Worm (Caenorhabditis elegans) whole organism, mixed stage, embryonic: ENCODE results near the gene zig-2.

ENCODE experiments used
- M03D4.4 ChIP-seq: sonication (generic microtip); optimal IDR thresholded peaks from 2 replicates; lab custom pipeline; 2017; ENCODE audit warnings: mild to moderate bottlenecking, missing genetic modification characterization, missing compliant biosample characterization
- bed-3 ChIP-seq: fragments of 200-800 bp; sonication (Bioruptor generic); optimal IDR thresholded peaks from 3 replicates; lab custom pipeline; 2018; ENCODE audit warnings: mild to moderate bottlenecking, missing genetic modification characterization, moderate library complexity, missing compliant biosample characterization
- ceh-39 ChIP-seq: fragments of 150-350 bp; optimal IDR thresholded peaks from 2 replicates; lab custom pipeline; 2014; ENCODE audit warnings: missing biosample characterization, missing genetic modification characterization
- ceh-43 ChIP-seq: fragments of 200-800 bp; sonication (Bioruptor generic); optimal IDR thresholded peaks from 2 replicates; lab custom pipeline; 2018; ENCODE audit warnings: mild to moderate bottlenecking, missing genetic modification characterization, moderate library complexity, missing compliant biosample characterization
- ceh-83 ChIP-seq: fragments of 200-800 bp; sonication (Bioruptor generic); optimal IDR thresholded peaks from 2 replicates; lab custom pipeline; 2018; ENCODE audit warnings: mild to moderate bottlenecking, missing genetic modification characterization, missing compliant biosample characterization
- cnd-1 ChIP-seq: fragments of 200-800 bp; sonication (Bioruptor generic); optimal IDR thresholded peaks from 2 replicates; lab custom pipeline; 2018; ENCODE audit warnings: mild to moderate bottlenecking, missing genetic modification characterization, missing compliant biosample characterization
- drap-1 ChIP-seq: fragments of 200-800 bp; sonication (Bioruptor generic); optimal IDR thresholded peaks from 3 replicates; lab custom pipeline; 2018; ENCODE audit warnings: mild to moderate bottlenecking, missing genetic modification characterization, missing compliant biosample characterization
- elt-1 ChIP-seq: sonication (generic microtip); optimal IDR thresholded peaks from 2 replicates; lab custom pipeline; 2017; ENCODE audit warnings: missing genetic modification characterization, mild to moderate bottlenecking, missing compliant biosample characterization, antibody characterized with exemption, moderate library complexity, borderline replicate concordance; ENCODE audit not compliant: insufficient read depth
- elt-3 ChIP-seq: fragments of 150-350 bp; optimal IDR thresholded peaks from 2 replicates; lab custom pipeline; 2014; ENCODE audit warnings: missing biosample characterization, missing genetic modification characterization
- flh-1 ChIP-seq: fragments of 200-800 bp; sonication (Bioruptor generic); optimal IDR thresholded peaks from 2 replicates; lab custom pipeline; 2018; ENCODE audit warnings: mild to moderate bottlenecking, missing genetic modification characterization, moderate library complexity, missing compliant biosample characterization
- ham-2 ChIP-seq: fragments of 200-800 bp; sonication (Bioruptor generic); optimal IDR thresholded peaks from 2 replicates; lab custom pipeline; 2018; ENCODE audit warnings: mild to moderate bottlenecking, missing genetic modification characterization, missing compliant biosample characterization
- hlh-1 ChIP-seq: fragments of 150-350 bp; optimal IDR thresholded peaks from 2 replicates; lab custom pipeline; 2014; ENCODE audit warnings: missing biosample characterization, missing genetic modification reagents, missing genetic modification characterization
- lin-13 ChIP-seq: fragments of 150-350 bp; optimal IDR thresholded peaks from 2 replicates; lab custom pipeline; 2014; ENCODE audit warnings: missing biosample characterization, missing genetic modification characterization
- lin-32 ChIP-seq: fragments of 200-800 bp; sonication (Bioruptor generic); optimal IDR thresholded peaks from 2 replicates; lab custom pipeline; 2018; ENCODE audit warnings: mild to moderate bottlenecking, missing genetic modification characterization, missing compliant biosample characterization
- lsy-2 ChIP-seq: fragments of 150-350 bp; optimal IDR thresholded peaks from 2 replicates; lab custom pipeline; 2014; ENCODE audit warnings: missing biosample characterization, missing genetic modification characterization
- mab-5 ChIP-seq: fragments of 150-350 bp; optimal IDR thresholded peaks from 2 replicates; lab custom pipeline; 2014; ENCODE audit warnings: missing biosample characterization, missing genetic modification characterization
- mep-1 ChIP-seq: fragments of 150-350 bp; optimal IDR thresholded peaks from 2 replicates; lab custom pipeline; 2017; ENCODE audit warnings: missing biosample characterization, missing genetic modification reagents, missing genetic modification characterization, inconsistent platforms
- mls-2 ChIP-seq: sonication (generic microtip); optimal IDR thresholded peaks from 2 replicates; lab custom pipeline; 2016; ENCODE audit warnings: mild to moderate bottlenecking, missing genetic modification characterization, moderate library complexity, missing compliant biosample characterization
- nhr-12 ChIP-seq: fragments of 150-350 bp; optimal IDR thresholded peaks from 2 replicates; lab custom pipeline; 2014; ENCODE audit warnings: missing biosample characterization, missing genetic modification characterization
- nhr-2 ChIP-seq: fragments of 150-350 bp; optimal IDR thresholded peaks from 2 replicates; lab custom pipeline; 2014; ENCODE audit warnings: missing biosample characterization, missing genetic modification characterization
- nhr-237 ChIP-seq: fragments of 150-350 bp; optimal IDR thresholded peaks from 2 replicates; lab custom pipeline; 2014; ENCODE audit warnings: missing biosample characterization, missing genetic modification characterization
- nhr-28 ChIP-seq: fragments of 150-350 bp; optimal IDR thresholded peaks from 2 replicates; lab custom pipeline; 2014; ENCODE audit warnings: missing biosample characterization, missing genetic modification characterization
- nhr-76 ChIP-seq: sonication (generic microtip); optimal IDR thresholded peaks from 2 replicates; lab custom pipeline; 2017; ENCODE audit warnings: missing biosample characterization, missing genetic modification characterization
- pha-4 ChIP-seq: fragments of 150-350 bp; optimal IDR thresholded peaks from 2 replicates; lab custom pipeline; 2018; ENCODE audit warnings: missing biosample characterization, missing genetic modification reagents, missing genetic modification characterization
- sem-2 ChIP-seq: fragments of 200-800 bp; sonication (Bioruptor generic); optimal IDR thresholded peaks from 2 replicates; lab custom pipeline; 2018; ENCODE audit warnings: mild to moderate bottlenecking, missing genetic modification characterization, missing compliant biosample characterization
- snpc-4 ChIP-seq: fragments of 150-350 bp; optimal IDR thresholded peaks from 2 replicates; lab custom pipeline; 2014; ENCODE audit warnings: missing biosample characterization, missing genetic modification characterization
- sptf-1 ChIP-seq: sonication (generic microtip); optimal IDR thresholded peaks from 2 replicates; lab custom pipeline; 2017; ENCODE audit warnings: mild to moderate bottlenecking, missing genetic modification characterization, moderate library complexity, missing compliant biosample characterization
- tbx-8 ChIP-seq: fragments of 200-800 bp; sonication (Bioruptor generic); optimal IDR thresholded peaks from 2 replicates; lab custom pipeline; 2018; ENCODE audit warnings: mild to moderate bottlenecking, missing genetic modification characterization, moderate library complexity, missing compliant biosample characterization
- unc-120 ChIP-seq: sonication (generic microtip); optimal IDR thresholded peaks from 2 replicates; lab custom pipeline; 2017; ENCODE audit warnings: missing genetic modification characterization, missing compliant biosample characterization; ENCODE audit not compliant: poor library complexity, severe bottlenecking
- unc-39 ChIP-seq: fragments of 150-350 bp; optimal IDR thresholded peaks from 2 replicates; lab custom pipeline; 2014; ENCODE audit warnings: missing biosample characterization, missing genetic modification characterization
- unc-62 ChIP-seq: fragments of 150-350 bp; optimal IDR thresholded peaks from 2 replicates; lab custom pipeline; 2014; ENCODE audit warnings: missing biosample characterization, missing genetic modification reagents, missing genetic modification characterization
- ztf-11 ChIP-seq: fragments of 150-350 bp; optimal IDR thresholded peaks from 2 replicates; lab custom pipeline; 2014; ENCODE audit warnings: missing biosample characterization, missing genetic modification characterization

The zig-2 gene

ce11 chrX:12358957-12359356 is 17.7 kb upstream of the zig-2 start, which contains the start of gene nspc-14:
TSS of gene nspc-14 (minus strand) at chrX:12359057.
- TF ChIP-seq tbx-8 (GFP tag; lab: Kevin White, UChicago) (no peak), M03D4.4 (tag; lab: Kevin White, UChicago) (no peak), ham-2 (no peak), drap-1 (GFP tag; lab: Kevin White, UChicago) (no peak), ceh-39 (tag; lab: Kevin White, UChicago) (no peak), lsy-2 (tag; lab: Kevin White, UChicago) (no peak), unc-62 (GFP tag; lab: Kevin White, UChicago) (no peak), mep-1 (tag; lab: Kevin White, UChicago) (no peak), bed-3 (no peak), nhr-12 (tag; lab: Kevin White, UChicago) (no peak), cnd-1 (no peak), snpc-4 (tag; lab: Kevin White, UChicago) (no peak), ceh-43 (GFP tag; lab: Kevin White, UChicago) (no peak), ceh-83 (GFP tag; lab: Kevin White, UChicago) (no peak), elt-1 (tag; lab: Kevin White, UChicago) (no peak), lin-13 (no peak), nhr-28 (no peak), mab-5 (no peak), ztf-11 (tag; lab: Kevin White, UChicago) (no peak)
- TF ChIP-seq, all 35 proteins: peak for 0

DNA sequence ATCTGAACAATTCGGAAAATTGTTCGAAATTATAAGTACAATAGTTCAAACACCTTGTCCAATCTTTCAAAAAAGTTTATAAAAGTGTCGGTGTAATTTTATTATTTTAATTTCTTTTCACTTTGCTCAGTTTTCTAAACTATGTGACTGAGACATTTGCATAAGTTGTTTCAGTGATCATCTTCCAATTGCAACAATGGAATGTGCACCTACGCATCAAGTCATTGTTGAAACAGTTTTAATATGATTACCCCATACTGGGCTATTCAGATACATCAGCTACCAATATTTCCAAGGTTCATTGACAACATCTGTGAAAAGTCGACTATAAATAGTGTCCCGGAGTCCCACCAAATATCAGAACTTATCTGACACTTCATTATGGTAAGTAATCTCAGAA is 15.9 kb upstream of the zig-2 start, which contains the start of gene nspc-13:
nspc-13 (plus strand) TSS at position 301 of the 400 bp plus-strand sequence.
- TF ChIP-seq nhr-237 (no peak), elt-1 (tag; lab: Kevin White, UChicago) (no peak), mep-1 (tag; lab: Kevin White, UChicago) (no peak), nhr-76 (tag; lab: Kevin White, UChicago) (no peak), unc-62 (GFP tag; lab: Kevin White, UChicago) (no peak), pha-4 (tag; lab: Kevin White, UChicago) (no peak), drap-1 (GFP tag; lab: Kevin White, UChicago) (no peak), sptf-1 (no peak), M03D4.4 (tag; lab: Kevin White, UChicago) (no peak), ztf-11 (tag; lab: Kevin White, UChicago) (no peak), nhr-28 (no peak), ham-2 (no peak), sem-2 (GFP tag; lab: Kevin White, UChicago) (no peak)

DNA sequence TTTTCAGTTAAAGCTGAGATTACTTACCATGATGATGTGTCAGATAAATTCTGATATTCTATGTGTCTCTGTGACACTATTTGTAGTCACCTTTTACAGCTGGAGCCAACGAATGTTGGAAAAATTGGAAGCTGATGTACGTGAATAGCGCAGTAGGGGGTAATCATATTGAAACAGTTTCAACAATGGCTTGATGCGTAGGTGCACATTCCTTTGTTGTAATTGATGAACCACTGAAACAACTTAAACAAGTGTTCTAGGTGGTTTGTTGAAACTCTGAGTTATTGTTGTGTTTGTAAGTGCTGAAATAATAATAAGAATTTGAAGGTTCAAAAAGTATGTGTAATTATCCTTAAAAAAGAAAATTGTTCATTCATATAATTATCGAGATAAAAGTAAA is 15.3 kb upstream of the zig-2 start, which contains the start of gene nspc-12:
nspc-12 (minus strand) TSS at position 101 of the 400 bp plus-strand sequence.
- TF ChIP-seq flh-1 (GFP tag; lab: Kevin White, UChicago) (no peak), cnd-1 (no peak), pha-4 (tag; lab: Kevin White, UChicago) (no peak), lin-32 (no peak), hlh-1 (tag; lab: Kevin White, UChicago) (no peak), nhr-76 (tag; lab: Kevin White, UChicago) (no peak), ham-2 (no peak), unc-39 (tag; lab: Kevin White, UChicago) (no peak), unc-62 (GFP tag; lab: Kevin White, UChicago) (no peak), mls-2 (tag; lab: Kevin White, UChicago) (no peak), mab-5 (no peak), mep-1 (tag; lab: Kevin White, UChicago) (no peak), elt-3 (tag; lab: Kevin White, UChicago) (no peak), sptf-1 (no peak), ceh-39 (tag; lab: Kevin White, UChicago) (no peak), ceh-43 (GFP tag; lab: Kevin White, UChicago) (no peak), nhr-237 (no peak), lin-13 (no peak)

DNA sequence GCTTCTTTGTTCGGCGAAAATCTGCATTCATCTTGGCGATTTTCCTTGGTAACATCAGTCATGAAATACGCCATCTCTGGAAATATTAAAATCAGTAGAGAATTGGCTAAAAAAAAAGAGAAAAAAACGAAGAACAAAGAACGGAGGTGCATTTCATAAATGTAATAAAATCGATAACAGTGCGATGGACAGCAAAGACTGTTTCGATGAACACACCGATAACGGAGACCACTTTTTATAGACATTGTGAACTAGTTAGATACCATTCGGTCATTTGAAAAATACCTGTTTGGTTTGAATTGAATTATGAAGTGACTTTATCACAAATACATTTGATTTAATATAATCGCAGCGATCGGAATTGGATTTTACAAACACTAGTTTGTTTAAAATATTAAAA is 11.6 kb upstream of the zig-2 start, which contains the start of gene F42F12.4:
F42F12.4 (minus strand) TSS at position 76 of the 400 bp plus-strand sequence.
- TF ChIP-seq lin-32 (no peak), drap-1 (GFP tag; lab: Kevin White, UChicago) (no peak), lin-13 (no peak), unc-39 (tag; lab: Kevin White, UChicago) (no peak), unc-120 (tag; lab: Kevin White, UChicago) (no peak), ceh-39 (tag; lab: Kevin White, UChicago) (no peak), nhr-76 (tag; lab: Kevin White, UChicago) (no peak), elt-3 (tag; lab: Kevin White, UChicago) (no peak), ceh-83 (GFP tag; lab: Kevin White, UChicago) (no peak), nhr-2 (tag; lab: Kevin White, UChicago) (no peak), tbx-8 (GFP tag; lab: Kevin White, UChicago) (no peak), hlh-1 (tag; lab: Kevin White, UChicago) (no peak), ham-2 (no peak), unc-62 (GFP tag; lab: Kevin White, UChicago) (no peak), sem-2 (GFP tag; lab: Kevin White, UChicago) (no peak), nhr-12 (tag; lab: Kevin White, UChicago) (no peak)
